Worm (Caenorhabditis elegans): ENCODE data around the gene Y41D4B.17.

ce11 chrIV:1553195-1553918 lies 6.5 kb upstream of the Y41D4B.17 start, which contains the start of gene C34H4.2:
- TF ChIP-seq elt-3 (tag; optimal IDR thresholded peaks at IDR 0.05) (no peak), mdl-1 (tag; optimal IDR thresholded peaks at IDR 0.05) (no peak), lin-39 (tag; optimal IDR thresholded peaks at IDR 0.05) (no peak), egl-27 (tag; optimal IDR thresholded peaks at IDR 0.05) (no peak), aly-2 (tag; optimal IDR thresholded peaks at IDR 0.05) (no peak), mab-5 (tag; optimal IDR thresholded peaks at IDR 0.05) (no peak), zag-1 (tag; optimal IDR thresholded peaks at IDR 0.05) (no peak), nhr-77 (tag; optimal IDR thresholded peaks at IDR 0.05) (no peak), lin-13 (GFP tag; optimal IDR thresholded peaks at IDR 0.05) (no peak), skn-1 (tag; optimal IDR thresholded peaks at IDR 0.05) (no peak), ztf-11 (tag; optimal IDR thresholded peaks at IDR 0.05) (no peak)

Data from whole organism, L2 larva.